Worm (Caenorhabditis elegans) whole organism, L2 larva: Measurements from ENCODE around the gene plc-3.

Experiments
- R02D3.7 ChIP-seq: fragments of 150-350 bp; optimal IDR thresholded peaks from 2 replicates; lab custom pipeline; 2014; ENCODE audit warnings: missing biosample characterization, missing genetic modification characterization
- alr-1 ChIP-seq: fragments of 150-350 bp; optimal IDR thresholded peaks from 2 replicates; lab custom pipeline; 2014; ENCODE audit warnings: missing biosample characterization, missing genetic modification characterization
- ama-1 ChIP-seq: fragments of 150-350 bp; optimal IDR thresholded peaks from 2 replicates; lab custom pipeline; 2018; ENCODE audit warnings: inconsistent platforms
- blmp-1 ChIP-seq: sonication (generic microtip); optimal IDR thresholded peaks from 2 replicates; lab custom pipeline; 2017; ENCODE audit warnings: missing genetic modification characterization, mild to moderate bottlenecking, missing compliant biosample characterization, antibody characterized with exemption, moderate library complexity; ENCODE audit not compliant: insufficient read depth
- ceh-16 ChIP-seq: fragments of 150-350 bp; optimal IDR thresholded peaks from 2 replicates; lab custom pipeline; 2014; ENCODE audit warnings: missing biosample characterization, missing genetic modification characterization
- ceh-82 ChIP-seq: fragments of 150-350 bp; optimal IDR thresholded peaks from 2 replicates; lab custom pipeline; 2014; ENCODE audit warnings: missing biosample characterization, missing genetic modification characterization
- crh-2 ChIP-seq: sonication (generic microtip); optimal IDR thresholded peaks from 2 replicates; lab custom pipeline; 2017; ENCODE audit warnings: missing biosample characterization, missing genetic modification characterization
- egl-27 ChIP-seq: sonication (generic microtip); optimal IDR thresholded peaks from 3 replicates; lab custom pipeline; 2017; ENCODE audit warnings: missing biosample characterization, missing genetic modification reagents, missing genetic modification characterization
- elt-1 ChIP-seq: fragments of 150-350 bp; optimal IDR thresholded peaks from 2 replicates; lab custom pipeline; 2014; ENCODE audit warnings: missing biosample characterization, missing genetic modification characterization
- elt-3 ChIP-seq: sonication (generic microtip); optimal IDR thresholded peaks from 2 replicates; lab custom pipeline; 2017; ENCODE audit warnings: missing biosample characterization, missing genetic modification characterization
- fos-1 ChIP-seq: fragments of 150-350 bp; optimal IDR thresholded peaks from 2 replicates; lab custom pipeline; 2014; ENCODE audit warnings: missing biosample characterization, missing genetic modification characterization
- gmeb-1 ChIP-seq: fragments of 150-350 bp; optimal IDR thresholded peaks from 2 replicates; lab custom pipeline; 2014; ENCODE audit warnings: missing biosample characterization, missing genetic modification characterization
- lin-13 ChIP-seq: fragments of 150-350 bp; optimal IDR thresholded peaks from 2 replicates; lab custom pipeline; 2014; ENCODE audit warnings: missing biosample characterization, missing genetic modification reagents, missing genetic modification characterization
- lsy-2 ChIP-seq, 2 experiments: fragments of 150-350 bp in 1 of 2; sonication (generic microtip) in 1 of 2; optimal IDR thresholded peaks; 2 replicates each; lab custom pipeline; 2014 to 2017; ENCODE audit warnings: missing biosample characterization in 2 of 2, missing genetic modification characterization in 2 of 2
- mab-5 ChIP-seq: fragments of 150-350 bp; optimal IDR thresholded peaks from 2 replicates; lab custom pipeline; 2014; ENCODE audit warnings: missing biosample characterization, missing genetic modification characterization
- mbf-1 ChIP-seq: sonication (generic microtip); optimal IDR thresholded peaks from 2 replicates; lab custom pipeline; 2017; ENCODE audit warnings: missing biosample characterization, missing genetic modification characterization
- mdl-1 ChIP-seq, 2 experiments: fragments of 150-350 bp in 1 of 2; sonication (generic microtip) in 1 of 2; optimal IDR thresholded peaks; 2 replicates each; lab custom pipeline; 2017; ENCODE audit warnings: missing biosample characterization in 2 of 2, missing genetic modification characterization in 2 of 2
- nhr-12 ChIP-seq: fragments of 150-350 bp; optimal IDR thresholded peaks from 2 replicates; lab custom pipeline; 2014; ENCODE audit warnings: missing biosample characterization, missing genetic modification characterization
- nhr-129 ChIP-seq: fragments of 150-350 bp; optimal IDR thresholded peaks from 2 replicates; lab custom pipeline; 2014; ENCODE audit warnings: missing biosample characterization, missing genetic modification characterization
- nhr-21 ChIP-seq: fragments of 150-350 bp; optimal IDR thresholded peaks from 2 replicates; lab custom pipeline; 2014; ENCODE audit warnings: missing biosample characterization, missing genetic modification characterization
- nhr-23 ChIP-seq: fragments of 150-350 bp; optimal IDR thresholded peaks from 2 replicates; lab custom pipeline; 2014; ENCODE audit warnings: missing biosample characterization, missing genetic modification reagents, missing genetic modification characterization
- nhr-25 ChIP-seq: fragments of 150-350 bp; sonication (generic microtip); optimal IDR thresholded peaks from 3 replicates; lab custom pipeline; 2014; ENCODE audit warnings: missing biosample characterization, missing genetic modification characterization
- nhr-6 ChIP-seq: fragments of 150-350 bp; optimal IDR thresholded peaks from 2 replicates; lab custom pipeline; 2014; ENCODE audit warnings: missing biosample characterization, missing genetic modification characterization
- nhr-77 ChIP-seq: fragments of 150-350 bp; optimal IDR thresholded peaks from 2 replicates; lab custom pipeline; 2014; ENCODE audit warnings: missing biosample characterization, missing genetic modification characterization
- sem-4 ChIP-seq: fragments of 150-350 bp; optimal IDR thresholded peaks from 2 replicates; lab custom pipeline; 2014; ENCODE audit warnings: missing biosample characterization, missing genetic modification reagents, missing genetic modification characterization
- skn-1 ChIP-seq: sonication (generic microtip); optimal IDR thresholded peaks from 2 replicates; lab custom pipeline; 2017; ENCODE audit warnings: missing biosample characterization, missing genetic modification characterization
- sma-3 ChIP-seq: sonication (generic microtip); optimal IDR thresholded peaks from 2 replicates; lab custom pipeline; 2016; ENCODE audit warnings: missing genetic modification reagents, missing genetic modification characterization, missing compliant biosample characterization
- sma-9 ChIP-seq, 2 experiments: fragments of 150-350 bp in 1 of 2; sonication (generic microtip) in 1 of 2; optimal IDR thresholded peaks; 2 replicates each; lab custom pipeline; 2014 to 2016; ENCODE audit warnings: missing genetic modification characterization in 2 of 2, mild to moderate bottlenecking in 1 of 2, missing biosample characterization in 1 of 2, missing compliant biosample characterization in 1 of 2, missing genetic modification reagents in 1 of 2, moderate library complexity in 1 of 2
- unc-55 ChIP-seq: fragments of 150-350 bp; sonication (generic microtip); optimal IDR thresholded peaks from 3 replicates; lab custom pipeline; 2014; ENCODE audit warnings: missing biosample characterization, missing genetic modification reagents, missing genetic modification characterization
- zag-1 ChIP-seq: fragments of 150-350 bp; optimal IDR thresholded peaks from 2 replicates; lab custom pipeline; 2014; ENCODE audit warnings: missing biosample characterization, missing genetic modification characterization
- ztf-1 ChIP-seq: fragments of 200-800 bp; sonication (Bioruptor generic); conservative IDR thresholded peaks from 2 replicates; pipeline ENCODE4 v1.3.6; 2022; ENCODE audit warnings: missing genetic modification characterization, missing compliant biosample characterization
- ztf-11 ChIP-seq: sonication (generic microtip); optimal IDR thresholded peaks from 2 replicates; lab custom pipeline; 2017; ENCODE audit warnings: missing biosample characterization, missing genetic modification characterization
- ztf-4 ChIP-seq: fragments of 150-350 bp; optimal IDR thresholded peaks from 2 replicates; lab custom pipeline; 2014; ENCODE audit warnings: missing biosample characterization, missing genetic modification characterization

plc-3 gene

DNA sequence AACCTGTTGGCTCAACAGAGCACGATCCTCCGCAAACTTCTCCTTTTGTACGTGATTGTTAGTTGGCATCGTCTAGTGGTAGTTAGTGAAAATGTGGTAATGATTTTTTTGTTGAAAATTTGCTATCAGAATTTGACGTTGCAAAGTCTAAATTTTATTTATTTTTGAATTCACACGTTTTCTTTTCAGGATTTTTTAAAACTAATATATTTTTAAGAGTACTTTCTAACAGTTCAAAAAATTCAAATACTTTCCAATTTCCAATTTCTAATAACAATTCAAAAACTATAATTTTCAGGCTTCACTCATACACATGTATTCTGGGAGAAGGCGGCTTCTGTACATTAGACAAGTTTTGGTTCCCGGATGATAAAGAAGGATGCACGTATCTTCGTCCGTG is 11.7 kb downstream of the plc-3 start, which contains the start of gene ubxn-5:
TSS of gene ubxn-5 (minus strand) at position 101 of the 400 bp plus-strand sequence.
- TF ChIP-seq nhr-25 (tag; lab: Kevin White, UChicago) (no peak), nhr-21 (tag; lab: Kevin White, UChicago) (no peak), skn-1 (no peak), nhr-6 (tag; lab: Kevin White, UChicago) (no peak), mdl-1 (tag; optimal IDR thresholded peaks at IDR 0.05; lab: Kevin White, UChicago) (no peak), crh-2 (tag; lab: Kevin White, UChicago) (no peak), nhr-12 (tag; lab: Kevin White, UChicago) (no peak), ceh-82 (tag; lab: Kevin White, UChicago) (no peak)

DNA sequence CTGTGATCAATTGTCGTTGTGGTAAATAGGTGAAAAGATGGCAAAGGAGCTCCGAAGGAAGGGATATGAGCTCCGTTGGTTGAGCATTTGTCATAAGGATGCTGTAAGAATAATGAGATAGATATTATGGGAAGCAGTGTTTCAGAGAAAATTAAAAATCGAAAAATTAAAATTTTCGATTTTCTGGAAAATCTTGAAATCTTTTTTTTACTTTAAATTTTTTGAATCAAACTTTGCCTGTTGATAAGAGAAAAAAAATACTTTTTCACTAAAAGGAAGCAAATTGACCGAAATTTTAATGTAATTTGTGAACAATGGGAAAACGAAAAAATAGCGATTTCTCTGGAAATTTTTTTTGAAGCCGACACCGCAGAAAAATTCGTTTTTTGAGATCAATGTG is 16.9 kb downstream of the plc-3 start, which contains the start of gene mec-15:
TSS of gene mec-15 (minus strand) at position 101 of the 400 bp plus-strand sequence.
- no peak for TF ChIP-seq lin-13
- no peak for TF ChIP-seq zag-1
- TF ChIP-seq mbf-1 (tag; lab: Kevin White, UChicago): no peak
- TF ChIP-seq mdl-1 (tag; optimal IDR thresholded peaks at IDR 0.05; lab: Kevin White, UChicago): no peak
- TF ChIP-seq sma-9 (GFP tag; optimal IDR thresholded peaks at IDR 0.05; lab: Kevin White, UChicago): no peak
- no peak for TF ChIP-seq sma-9 (tag; optimal IDR thresholded peaks at IDR 0.05; lab: Kevin White, UChicago)
- TF ChIP-seq ztf-11 (tag; lab: Kevin White, UChicago): no peak
- TF ChIP-seq nhr-129 (tag; lab: Kevin White, UChicago): no peak
- TF ChIP-seq nhr-25 (tag; lab: Kevin White, UChicago): no peak

DNA sequence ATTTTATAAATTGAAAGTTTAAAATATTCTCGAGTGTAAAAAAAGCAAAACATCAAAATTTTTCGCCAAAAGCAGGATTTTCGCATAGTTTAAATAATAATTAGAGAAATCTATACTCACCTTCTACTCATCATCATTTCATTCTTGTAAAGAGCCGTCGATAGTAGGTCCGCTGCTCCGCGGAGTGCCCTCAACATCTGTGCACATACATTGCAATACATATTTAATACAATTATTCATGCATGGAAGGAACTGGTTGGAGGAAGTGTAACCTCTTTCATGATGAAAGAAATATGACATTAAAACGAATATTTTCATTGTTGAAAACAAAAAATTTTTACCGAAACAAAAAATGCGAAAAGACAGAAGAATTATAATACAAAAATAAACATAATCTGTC is 19.6 kb downstream of the plc-3 start, which contains the start of gene mrps-14:
TSS of gene mrps-14 (minus strand) at position 197 of the 400 bp plus-strand sequence.
- no peak for TF ChIP-seq ztf-11 (tag; lab: Kevin White, UChicago)
- TF ChIP-seq crh-2 (tag; lab: Kevin White, UChicago): no peak
- TF ChIP-seq elt-1: no peak
- TF ChIP-seq elt-3 (tag; lab: Kevin White, UChicago): no peak
- no peak for TF ChIP-seq egl-27 (tag; lab: Kevin White, UChicago)
- no peak for TF ChIP-seq sem-4 (tag; lab: Kevin White, UChicago)
- no peak for TF ChIP-seq blmp-1 (tag; lab: Kevin White, UChicago)
- no peak for TF ChIP-seq fos-1 (tag; lab: Kevin White, UChicago)
- TF ChIP-seq nhr-77: no peak
- no peak for TF ChIP-seq ztf-4 (tag; lab: Kevin White, UChicago)
- no peak for TF ChIP-seq ama-1 (lab: Kevin White, UChicago)
- TF ChIP-seq nhr-23: no peak
- TF ChIP-seq ceh-16 (tag; lab: Kevin White, UChicago): no peak
- TF ChIP-seq, all 48 proteins: peak for 0

DNA sequence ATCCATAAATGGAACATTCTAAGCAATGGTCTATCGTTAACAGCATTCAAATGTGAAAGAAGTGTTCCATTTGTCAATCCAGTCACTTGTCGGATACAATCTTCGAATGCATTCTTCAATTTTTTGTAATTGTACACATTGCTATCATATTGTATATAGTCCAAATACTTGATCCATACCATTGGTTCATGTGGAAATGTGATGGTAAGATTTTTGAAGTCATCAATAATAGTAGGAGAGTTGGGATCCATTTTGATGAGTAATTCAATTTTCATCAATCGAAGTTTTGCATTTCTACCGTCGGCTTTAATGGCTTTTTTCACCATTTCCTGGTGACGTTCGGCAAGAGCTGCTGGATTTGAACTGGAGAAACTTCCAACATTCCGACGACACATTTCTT is 22.9 kb downstream of the plc-3 start:
- TF ChIP-seq nhr-21 (tag; lab: Kevin White, UChicago): no peak
- no peak for TF ChIP-seq sma-9 (GFP tag; optimal IDR thresholded peaks at IDR 0.05; lab: Kevin White, UChicago)
- no peak for TF ChIP-seq sma-9 (tag; optimal IDR thresholded peaks at IDR 0.05; lab: Kevin White, UChicago)
- no peak for TF ChIP-seq ztf-11 (tag; lab: Kevin White, UChicago)
- no peak for TF ChIP-seq lsy-2 (tag; optimal IDR thresholded peaks at IDR 0.05; lab: Kevin White, UChicago)
- TF ChIP-seq mab-5 (tag; lab: Kevin White, UChicago): no peak
- TF ChIP-seq unc-55 (GFP tag; lab: Kevin White, UChicago): no peak
- TF ChIP-seq mbf-1 (tag; lab: Kevin White, UChicago): no peak
- no peak for TF ChIP-seq gmeb-1 (tag; lab: Kevin White, UChicago)
- no peak for TF ChIP-seq nhr-23
- no peak for TF ChIP-seq sem-4 (tag; lab: Kevin White, UChicago)
- no peak for TF ChIP-seq R02D3.7 (tag; lab: Kevin White, UChicago)
- no peak for TF ChIP-seq nhr-12 (tag; lab: Kevin White, UChicago)
- no peak for TF ChIP-seq nhr-6 (tag; lab: Kevin White, UChicago)

DNA sequence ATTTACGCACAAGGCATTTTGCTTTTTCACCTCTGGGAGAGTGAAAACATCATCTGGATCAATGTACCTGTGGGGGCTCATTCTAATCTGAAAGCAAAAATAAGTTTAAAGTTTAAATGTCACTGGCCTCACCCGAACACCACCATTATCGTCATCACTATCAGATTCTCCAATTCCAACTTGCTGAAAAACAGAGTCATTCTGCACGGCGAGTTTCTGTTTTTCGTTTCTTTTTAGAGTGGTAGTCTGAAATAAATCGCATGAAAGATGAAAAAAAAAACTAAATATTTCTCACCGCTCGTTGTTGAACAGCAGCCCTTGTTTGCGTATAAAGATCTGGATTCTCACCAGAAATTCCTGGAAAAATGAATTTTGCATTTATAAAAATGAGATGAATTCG is 24.5 kb downstream of the plc-3 start:
- TF ChIP-seq ama-1 (lab: Kevin White, UChicago) (no peak), elt-3 (tag; lab: Kevin White, UChicago) (no peak), alr-1 (tag; lab: Kevin White, UChicago) (no peak), mdl-1 (tag; optimal IDR thresholded peaks at IDR 0.05; lab: Kevin White, UChicago) (no peak), sem-4 (tag; lab: Kevin White, UChicago) (no peak), fos-1 (tag; lab: Kevin White, UChicago) (no peak), unc-55 (GFP tag; lab: Kevin White, UChicago) (no peak), ztf-1 (GFP tag; lab: Robert Waterston, UW) (no peak), sma-3 (GFP tag; lab: Kevin White, UChicago) (no peak), ceh-82 (tag; lab: Kevin White, UChicago) (no peak)
